Comparison of ENCODE assay signal across 2 fruit fly cellular contexts in the genomic region with DNA sequence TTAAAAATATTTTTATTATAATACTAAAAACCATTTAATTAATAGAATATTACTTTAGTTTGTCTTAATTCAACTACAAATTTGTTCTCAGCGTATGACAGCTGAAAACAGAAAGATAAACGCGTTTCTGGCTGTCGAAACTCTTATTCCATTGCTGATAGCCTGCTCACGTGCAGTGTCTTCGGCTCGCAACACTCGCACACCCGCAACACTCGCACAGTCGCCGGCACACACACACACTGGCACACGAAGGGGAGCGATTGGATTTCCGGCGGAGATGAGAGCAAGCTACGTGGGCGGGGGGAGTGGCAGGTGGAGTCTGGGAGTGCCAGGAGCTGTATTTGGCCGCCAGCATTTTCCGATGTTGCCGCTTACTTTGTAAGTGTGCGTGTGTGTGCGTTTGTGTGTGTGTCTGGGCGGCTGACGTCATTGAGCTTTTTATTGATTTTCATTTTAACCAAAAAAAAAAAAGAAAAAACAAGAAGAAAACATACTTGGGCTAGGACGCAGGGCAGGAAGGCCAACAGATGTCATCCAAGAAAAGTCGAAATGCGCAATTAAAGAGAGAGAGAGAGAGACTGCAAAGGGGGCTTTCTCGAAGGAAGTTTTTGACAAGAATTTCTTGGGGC.
A peak's percentile ranks its signal among the peaks of the same experiment; 100 is the strongest.
TF ChIP-seq lines count a peak whose summit lies in the region.

No protein-coding gene starts in this region.

- TF ChIP-seq CTCF in whole organism, embryonic (GFP tag; optimal IDR thresholded peaks at IDR 0.05; lab: Kevin White, UChicago), result no peak

TF ChIP-seq in whole organism, embryonic, 481 proteins besides CTCF, POLR2A, EP300 and RAD21 (continues in another document):
- TF ChIP-seq NFAT (GFP tag; IDR thresholded peaks at IDR 0.05; lab: Robert Waterston, UW), result no peak
- TF ChIP-seq Lpt (GFP tag; optimal IDR thresholded peaks at IDR 0.05; lab: Kevin White, UChicago), result no peak
- TF ChIP-seq cg (GFP tag; optimal IDR thresholded peaks at IDR 0.05; lab: Kevin White, UChicago), result peak; percentile 40
- no peak for TF ChIP-seq slou (GFP tag; optimal IDR thresholded peaks at IDR 0.05; lab: Kevin White, UChicago)
- no peak for TF ChIP-seq Hand (GFP tag; optimal IDR thresholded peaks at IDR 0.05; lab: Kevin White, UChicago)
- TF ChIP-seq gt (GFP tag; IDR thresholded peaks at IDR 0.05; lab: Robert Waterston, UW), result no peak
- peak; percentile 60 for TF ChIP-seq Med (GFP tag; lab: Kevin White, UChicago)
- peak; percentile 86 for TF ChIP-seq abd-A (tag; optimal IDR thresholded peaks at IDR 0.05; lab: Kevin White, UChicago)
- TF ChIP-seq Hsf (GFP tag; optimal IDR thresholded peaks at IDR 0.05; lab: Kevin White, UChicago), result no peak
- no peak for TF ChIP-seq Sry-δ (GFP tag; optimal IDR thresholded peaks at IDR 0.05; lab: Kevin White, UChicago)
- TF ChIP-seq HLH54F (GFP tag; optimal IDR thresholded peaks at IDR 0.05; lab: Kevin White, UChicago), result no peak
- TF ChIP-seq Deaf1 (tag; optimal IDR thresholded peaks at IDR 0.05; lab: Kevin White, UChicago), result peak; percentile 87
- no peak for TF ChIP-seq Fer3 (tag; optimal IDR thresholded peaks at IDR 0.05; lab: Kevin White, UChicago)
- no peak for TF ChIP-seq CG10959 (GFP tag; IDR thresholded peaks at IDR 0.05; lab: Robert Waterston, UW)
- no peak for TF ChIP-seq CG12942 (GFP tag; optimal IDR thresholded peaks at IDR 0.05; lab: Kevin White, UChicago)
- no peak for TF ChIP-seq kni (GFP tag; optimal IDR thresholded peaks at IDR 0.05; lab: Kevin White, UChicago)
- no peak for TF ChIP-seq Myb (GFP tag; optimal IDR thresholded peaks at IDR 0.05; lab: Kevin White, UChicago)
- peak; percentile 3 for TF ChIP-seq Hmr (GFP tag; optimal IDR thresholded peaks at IDR 0.05; lab: Kevin White, UChicago)
- no peak for TF ChIP-seq gro (GFP tag; optimal IDR thresholded peaks at IDR 0.05; lab: Kevin White, UChicago)
- peak; percentile 80 for TF ChIP-seq CG31224 (GFP tag; IDR thresholded peaks at IDR 0.05; lab: Robert Waterston, UW)
- no peak for TF ChIP-seq da (GFP tag; optimal IDR thresholded peaks at IDR 0.05; lab: Kevin White, UChicago)
- TF ChIP-seq scrt (GFP tag; optimal IDR thresholded peaks at IDR 0.05; lab: Kevin White, UChicago), result peak; percentile 29
- peak; percentile 52 for TF ChIP-seq cwo (GFP tag; optimal IDR thresholded peaks at IDR 0.05; lab: Kevin White, UChicago)
- no peak for TF ChIP-seq CG30431 (GFP tag; optimal IDR thresholded peaks at IDR 0.05; lab: Kevin White, UChicago)
- TF ChIP-seq lmd (GFP tag; IDR thresholded peaks at IDR 0.05; lab: Robert Waterston, UW), result no peak
- TF ChIP-seq fd102C (GFP tag; optimal IDR thresholded peaks at IDR 0.05; lab: Kevin White, UChicago), result no peak
- TF ChIP-seq ssp (GFP tag; IDR thresholded peaks at IDR 0.05; lab: Robert Waterston, UW), result no peak
- no peak for TF ChIP-seq bab2 (GFP tag; optimal IDR thresholded peaks at IDR 0.05; lab: Kevin White, UChicago)
- peak; percentile 5 for TF ChIP-seq CG18599 (GFP tag; optimal IDR thresholded peaks at IDR 0.05; lab: Kevin White, UChicago)
- peak; percentile 22 for TF ChIP-seq CG2678 (tag; optimal IDR thresholded peaks at IDR 0.05; lab: Kevin White, UChicago)
- no peak for TF ChIP-seq NfI (GFP tag; optimal IDR thresholded peaks at IDR 0.05; lab: Kevin White, UChicago)
- peak; percentile 0 for TF ChIP-seq pros (GFP tag; optimal IDR thresholded peaks at IDR 0.05; lab: Kevin White, UChicago)
- TF ChIP-seq CG13894 (tag; optimal IDR thresholded peaks at IDR 0.05; lab: Kevin White, UChicago), result peak; percentile 1
- TF ChIP-seq peb (GFP tag; IDR thresholded peaks at IDR 0.05; lab: Robert Waterston, UW), result no peak
- TF ChIP-seq aop (GFP tag; IDR thresholded peaks at IDR 0.05; lab: Robert Waterston, UW), result no peak
- no peak for TF ChIP-seq tna (GFP tag; IDR thresholded peaks at IDR 0.05; lab: Robert Waterston, UW; ENCODE audit: partially characterized antibody)
- TF ChIP-seq zfh2 (GFP tag; optimal IDR thresholded peaks at IDR 0.05; lab: Kevin White, UChicago), result no peak
- no peak for TF ChIP-seq HLHmδ (GFP tag; optimal IDR thresholded peaks at IDR 0.05; lab: Kevin White, UChicago)
- peak in 1 of 2 experiments; percentile 11 for TF ChIP-seq Hr51 (GFP tag; optimal IDR thresholded peaks at IDR 0.05; lab: Kevin White, UChicago)
- TF ChIP-seq CG34422 (GFP tag; IDR thresholded peaks at IDR 0.05; lab: Robert Waterston, UW), result no peak
- peak; percentile 27 for TF ChIP-seq CG11504 (tag; optimal IDR thresholded peaks at IDR 0.05; lab: Kevin White, UChicago)
- no peak for TF ChIP-seq CG17912 (GFP tag; optimal IDR thresholded peaks at IDR 0.05; lab: Kevin White, UChicago)
- TF ChIP-seq CG7839 (tag; optimal IDR thresholded peaks at IDR 0.05; lab: Kevin White, UChicago), result peak; percentile 3
- TF ChIP-seq Lhr (GFP tag; optimal IDR thresholded peaks at IDR 0.05; lab: Kevin White, UChicago), result no peak

TF ChIP-seq in whole organism, prepupa, 60 proteins besides CTCF, POLR2A, EP300 and RAD21:
- TF ChIP-seq CG6808 (GFP tag; optimal IDR thresholded peaks at IDR 0.05; lab: Kevin White, UChicago), result no peak
- peak; percentile 44 for TF ChIP-seq svp (GFP tag; lab: Kevin White, UChicago)
- no peak for TF ChIP-seq Hr4 (GFP tag; optimal IDR thresholded peaks at IDR 0.05; lab: Kevin White, UChicago)
